Worm (Caenorhabditis elegans) whole organism, L3 larva: Measurements from ENCODE around the gene Y57G11A.5.
A peak's percentile ranks its signal among the peaks of the same experiment; 100 is the strongest.

Experiments used
- R02D3.7 ChIP-seq: fragments of 150-350 bp; optimal IDR thresholded peaks from 2 replicates; lab custom pipeline; 2014; ENCODE audit warnings: missing biosample characterization, missing genetic modification characterization
- daf-12 ChIP-seq: fragments of 150-350 bp; optimal IDR thresholded peaks from 2 replicates; lab custom pipeline; 2014; ENCODE audit warnings: missing biosample characterization, missing genetic modification reagents, missing genetic modification characterization
- fos-1 ChIP-seq: fragments of 150-350 bp; optimal IDR thresholded peaks from 2 replicates; lab custom pipeline; 2014; ENCODE audit warnings: missing biosample characterization, missing genetic modification characterization
- nhr-25 ChIP-seq: sonication (generic microtip); optimal IDR thresholded peaks from 2 replicates; lab custom pipeline; 2017; ENCODE audit warnings: missing biosample characterization, missing genetic modification characterization
- nhr-28 ChIP-seq: fragments of 150-350 bp; optimal IDR thresholded peaks from 2 replicates; lab custom pipeline; 2014; ENCODE audit warnings: missing biosample characterization, missing genetic modification characterization
- pqm-1 ChIP-seq: fragments of 150-350 bp; optimal IDR thresholded peaks from 2 replicates; lab custom pipeline; 2017; ENCODE audit warnings: missing biosample characterization, missing genetic modification characterization, inconsistent platforms
- unc-39 ChIP-seq: sonication (generic microtip); optimal IDR thresholded peaks from 4 replicates; lab custom pipeline; 2017; ENCODE audit warnings: missing biosample characterization, missing genetic modification characterization
- unc-62 ChIP-seq: fragments of 150-350 bp; sonication (generic microtip); optimal IDR thresholded peaks from 4 replicates; lab custom pipeline; 2014; ENCODE audit warnings: missing biosample characterization, missing genetic modification reagents, missing genetic modification characterization
- zag-1 ChIP-seq: fragments of 150-350 bp; optimal IDR thresholded peaks from 2 replicates; lab custom pipeline; 2014; ENCODE audit warnings: missing biosample characterization, missing genetic modification characterization
- ztf-11 ChIP-seq: fragments of 150-350 bp; optimal IDR thresholded peaks from 2 replicates; lab custom pipeline; 2014; ENCODE audit warnings: missing biosample characterization, missing genetic modification characterization

- no peak for TF ChIP-seq unc-62 (GFP tag; lab: Kevin White, UChicago)
- no peak for TF ChIP-seq R02D3.7 (tag; lab: Kevin White, UChicago)
- no peak for TF ChIP-seq nhr-28 (tag; lab: Kevin White, UChicago)
- no peak for TF ChIP-seq fos-1
- TF ChIP-seq zag-1 (tag; lab: Kevin White, UChicago), result no peak
- no peak for TF ChIP-seq daf-12
- no peak for TF ChIP-seq unc-39
- TF ChIP-seq pqm-1 (tag; lab: Kevin White, UChicago), result peak; percentile 49
- TF ChIP-seq nhr-25, result no peak
- TF ChIP-seq ztf-11 (tag; lab: Kevin White, UChicago), result no peak
Measured at ce11 chrIV:14561677-14562076, 49.4 kb upstream of the Y57G11A.5 start.
